Fruit fly (Drosophila melanogaster) whole organism, adult: ENCODE data around the gene CG13369.

ENCODE experiments used
- CG11617 ChIP-seq: fragments of 200-800 bp; sonication (Bioruptor generic); optimal IDR thresholded peaks from 2 replicates; lab custom pipeline; 2017; ENCODE audit warnings: mild to moderate bottlenecking, missing biosample characterization, missing genetic modification reagents, missing genetic modification characterization
- CG12768 ChIP-seq: fragments of 200-800 bp; sonication (Bioruptor generic); optimal IDR thresholded peaks from 2 replicates; lab custom pipeline; 2017; ENCODE audit warnings: missing biosample characterization, missing genetic modification characterization, mild to moderate bottlenecking, moderate library complexity, missing genetic modification reagents
- CG14711 ChIP-seq: fragments of 200-800 bp; sonication (Bioruptor generic); optimal IDR thresholded peaks from 2 replicates; lab custom pipeline; 2018; ENCODE audit warnings: missing biosample characterization, mild to moderate bottlenecking, missing genetic modification characterization, moderate library complexity
- CG1620 ChIP-seq: fragments of 200-800 bp; sonication (Bioruptor generic); optimal IDR thresholded peaks from 2 replicates; lab custom pipeline; 2016; ENCODE audit warnings: missing biosample characterization, missing genetic modification characterization
- CG33017 ChIP-seq: fragments of 200-800 bp; sonication (Bioruptor generic); optimal IDR thresholded peaks from 2 replicates; lab custom pipeline; 2018; ENCODE audit warnings: missing biosample characterization, mild to moderate bottlenecking, missing genetic modification characterization, moderate library complexity
- CG5204 ChIP-seq: fragments of 200-800 bp; sonication (Bioruptor generic); optimal IDR thresholded peaks from 2 replicates; lab custom pipeline; 2016; ENCODE audit warnings: missing biosample characterization, missing genetic modification characterization
- CG7045 ChIP-seq: fragments of 200-800 bp; sonication (Bioruptor generic); optimal IDR thresholded peaks from 2 replicates; lab custom pipeline; 2017; ENCODE audit warnings: missing biosample characterization, mild to moderate bottlenecking, missing genetic modification characterization
- CG7101 ChIP-seq: fragments of 200-800 bp; sonication (Bioruptor generic); optimal IDR thresholded peaks from 2 replicates; lab custom pipeline; 2018; ENCODE audit warnings: missing biosample characterization, mild to moderate bottlenecking, missing genetic modification characterization, moderate library complexity
- Clk ChIP-seq: fragments of 200-800 bp; sonication (Bioruptor generic); optimal IDR thresholded peaks from 2 replicates; lab custom pipeline; 2017; ENCODE audit warnings: missing biosample characterization, missing genetic modification characterization
- Crg-1 ChIP-seq: fragments of 200-800 bp; sonication (Bioruptor generic); optimal IDR thresholded peaks from 2 replicates; lab custom pipeline; 2016; ENCODE audit warnings: missing biosample characterization, missing genetic modification characterization
- Hr96 ChIP-seq: fragments of 200-800 bp; sonication (Bioruptor generic); optimal IDR thresholded peaks from 2 replicates; lab custom pipeline; 2016; ENCODE audit warnings: missing biosample characterization, missing genetic modification characterization
- Mnt ChIP-seq: fragments of 200-800 bp; sonication (Bioruptor generic); optimal IDR thresholded peaks from 2 replicates; lab custom pipeline; 2016; ENCODE audit warnings: missing biosample characterization, mild to moderate bottlenecking, missing genetic modification characterization
- bab1 ChIP-seq: fragments of 200-800 bp; sonication (Bioruptor generic); optimal IDR thresholded peaks from 3 replicates; lab custom pipeline; 2019; ENCODE audit warnings: missing biosample characterization, mild to moderate bottlenecking, missing genetic modification characterization, moderate library complexity
- cic ChIP-seq: fragments of 200-800 bp; sonication (Bioruptor generic); optimal IDR thresholded peaks from 2 replicates; lab custom pipeline; 2017; ENCODE audit warnings: missing biosample characterization, mild to moderate bottlenecking, missing genetic modification characterization, moderate library complexity
- cnc ChIP-seq, 2 experiments: fragments of >200 bp; optimal IDR thresholded peaks; 2 replicates each; lab custom pipeline; 2017
- kay ChIP-seq: fragments of 200-800 bp; sonication (Bioruptor generic); peaks from one replicate; lab custom pipeline; 2016; ENCODE audit warnings: missing biosample characterization, missing genetic modification characterization, borderline replicate concordance
- ovo ChIP-seq: fragments of 200-800 bp; sonication (Bioruptor generic); optimal IDR thresholded peaks from 2 replicates; lab custom pipeline; 2016; ENCODE audit warnings: missing biosample characterization, missing genetic modification characterization
- pad ChIP-seq: fragments of 200-800 bp; sonication (Bioruptor generic); optimal IDR thresholded peaks from 3 replicates; lab custom pipeline; 2017; ENCODE audit warnings: missing biosample characterization, missing genetic modification characterization, mild to moderate bottlenecking, moderate library complexity, missing genetic modification reagents
- tj ChIP-seq: fragments of 200-800 bp; sonication (Bioruptor generic); optimal IDR thresholded peaks from 3 replicates; lab custom pipeline; 2017; ENCODE audit warnings: missing biosample characterization, mild to moderate bottlenecking, missing genetic modification characterization, moderate library complexity
- toe ChIP-seq: fragments of 200-800 bp; sonication (Bioruptor generic); optimal IDR thresholded peaks from 2 replicates; lab custom pipeline; 2016; ENCODE audit warnings: missing biosample characterization, missing genetic modification characterization

The CG13369 gene

dm6 chrX:623357-623756, at the start of gene CG13369:
Gene CG13369 (plus strand): TSS chrX:623468.
- TF ChIP-seq Mnt (GFP tag; lab: Kevin White, UChicago) (no peak), kay (GFP tag; lab: Kevin White, UChicago) (no peak), CG12768 (no peak), CG7045 (GFP tag; lab: Kevin White, UChicago) (no peak), pad (GFP tag; lab: Kevin White, UChicago) (no peak), CG1620 (GFP tag; lab: Kevin White, UChicago) (no peak), CG11617 (no peak), CG14711 (tag; lab: Kevin White, UChicago) (no peak), CG7101 (no peak), CG5204 (no peak), bab1 (GFP tag; lab: Kevin White, UChicago) (no peak), Hr96 (GFP tag; lab: Kevin White, UChicago) (no peak), cic (no peak), ovo (no peak), tj (GFP tag; lab: Kevin White, UChicago) (no peak), Clk (GFP tag; lab: Kevin White, UChicago) (no peak)

- no peak for TF ChIP-seq ovo
- no peak for TF ChIP-seq pad (GFP tag; lab: Kevin White, UChicago)
- no peak for TF ChIP-seq tj (GFP tag; lab: Kevin White, UChicago)
- TF ChIP-seq kay (GFP tag; lab: Kevin White, UChicago) = no peak
Measured at dm6 chrX:580635-581034, 42.6 kb upstream of the CG13369 start.

dm6 chrX:581825-582224, 41.4 kb upstream of the CG13369 start, which contains the start of gene vnd:
Gene vnd (plus strand): TSS chrX:582121.
- TF ChIP-seq tj (GFP tag; lab: Kevin White, UChicago) (no peak), ovo (no peak), bab1 (GFP tag; lab: Kevin White, UChicago) (no peak), cnc (optimal IDR thresholded peaks at IDR 0.05; lab: Kevin White, UChicago) (no peak), toe (no peak), CG7045 (GFP tag; lab: Kevin White, UChicago) (no peak), CG1620 (GFP tag; lab: Kevin White, UChicago) (no peak), CG5204 (no peak), pad (GFP tag; lab: Kevin White, UChicago) (no peak), cic (no peak), Hr96 (GFP tag; lab: Kevin White, UChicago) (no peak), CG14711 (tag; lab: Kevin White, UChicago) (no peak), Mnt (GFP tag; lab: Kevin White, UChicago) (no peak), Crg-1 (no peak), Clk (GFP tag; lab: Kevin White, UChicago) (no peak), CG33017 (tag; lab: Kevin White, UChicago) (no peak), CG12768 (no peak)

- TF ChIP-seq CG33017 (tag; lab: Kevin White, UChicago) (no peak), Crg-1 (no peak), ovo (no peak), CG5204 (no peak), Hr96 (GFP tag; lab: Kevin White, UChicago) (no peak), CG12768 (no peak), toe (no peak), kay (GFP tag; lab: Kevin White, UChicago) (no peak), cic (no peak), CG7101 (no peak), cnc (optimal IDR thresholded peaks at IDR 0.05; lab: Kevin White, UChicago) (no peak), Mnt (GFP tag; lab: Kevin White, UChicago) (no peak), pad (GFP tag; lab: Kevin White, UChicago) (no peak), Clk (GFP tag; lab: Kevin White, UChicago) (no peak), tj (GFP tag; lab: Kevin White, UChicago) (no peak), CG7045 (GFP tag; lab: Kevin White, UChicago) (no peak), CG14711 (tag; lab: Kevin White, UChicago) (no peak), CG1620 (GFP tag; lab: Kevin White, UChicago) (no peak)
Measured at dm6 chrX:588941-589340, 34.3 kb upstream of the CG13369 start.

- TF ChIP-seq CG1620 (GFP tag; lab: Kevin White, UChicago) (no peak), Mnt (GFP tag; lab: Kevin White, UChicago) (no peak), kay (GFP tag; lab: Kevin White, UChicago) (no peak), CG12768 (no peak), CG14711 (tag; lab: Kevin White, UChicago) (no peak), Hr96 (GFP tag; lab: Kevin White, UChicago) (no peak), cic (no peak), toe (no peak), ovo (no peak), cnc (optimal IDR thresholded peaks at IDR 0.05; lab: Kevin White, UChicago) (no peak), CG7045 (GFP tag; lab: Kevin White, UChicago) (no peak), Clk (GFP tag; lab: Kevin White, UChicago) (no peak), bab1 (GFP tag; lab: Kevin White, UChicago) (no peak), tj (GFP tag; lab: Kevin White, UChicago) (no peak)
Measured at dm6 chrX:590479-590878, 32.8 kb upstream of the CG13369 start.

- TF ChIP-seq ovo = no peak
- no peak for TF ChIP-seq bab1 (GFP tag; lab: Kevin White, UChicago)
- no peak for TF ChIP-seq toe
- TF ChIP-seq cic = no peak
- no peak for TF ChIP-seq Crg-1
- no peak for TF ChIP-seq CG33017 (tag; lab: Kevin White, UChicago)
- TF ChIP-seq Mnt (GFP tag; lab: Kevin White, UChicago) = no peak
- TF ChIP-seq kay (GFP tag; lab: Kevin White, UChicago) = no peak
- no peak for TF ChIP-seq CG7045 (GFP tag; lab: Kevin White, UChicago)
- TF ChIP-seq Hr96 (GFP tag; lab: Kevin White, UChicago) = no peak
- no peak for TF ChIP-seq CG11617
- no peak for TF ChIP-seq Clk (GFP tag; lab: Kevin White, UChicago)
Measured at dm6 chrX:592588-593288, 30.5 kb upstream of the CG13369 start.
